Worm (Caenorhabditis elegans): ENCODE results near the gene Y69E1A.5.
A peak's percentile ranks its signal among the peaks of the same experiment; 100 is the strongest.

DNA sequence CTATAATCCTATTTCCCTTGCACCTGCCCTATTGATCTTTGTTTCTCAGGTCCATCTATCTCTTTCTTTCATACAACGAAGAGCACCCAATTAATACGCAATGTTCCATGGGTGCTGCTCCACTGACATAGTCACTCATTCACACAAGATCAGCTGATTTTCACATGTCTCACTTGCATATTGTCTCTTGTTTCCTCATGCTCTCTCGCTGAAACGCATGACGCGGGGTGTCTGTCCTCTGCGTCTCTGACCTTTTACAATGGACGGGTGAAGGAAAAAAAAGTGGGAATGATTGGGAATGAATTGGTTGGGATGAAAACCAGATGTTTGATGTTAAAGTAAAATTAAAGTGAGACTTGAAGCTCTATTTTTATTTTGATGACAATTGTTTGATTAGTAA, 22.1 kb downstream of the Y69E1A.5 start:
- TF ChIP-seq skn-1 (tag; optimal IDR thresholded peaks at IDR 0.05): no peak
- peak; percentile 80 for TF ChIP-seq ama-1 (optimal IDR thresholded peaks at IDR 0.05)

All from whole organism, L3 larva.